Worm (Caenorhabditis elegans): ENCODE data around the gene R166.2.

Gene R166.2

ce11 chrII:10563368-10563767, 25.9 kb upstream of the R166.2 start, which contains the start of gene cdc-48.1 (continued):
- TF ChIP-seq B0035.1 (tag; optimal IDR thresholded peaks at IDR 0.05) (peak; percentile 95), tlf-1 (GFP tag; optimal IDR thresholded peaks at IDR 0.05) (peak; percentile 100), lin-26 (GFP tag; IDR thresholded peaks at IDR 0.05) (peak; percentile 95), Y79H2A.3 (GFP tag; conservative IDR thresholded peaks at IDR 0.05) (peak; percentile 96), nfya-1 (tag; optimal IDR thresholded peaks at IDR 0.05; ENCODE audit: borderline replicate concordance, insufficient read depth) (no peak), ztf-26 (tag; optimal IDR thresholded peaks at IDR 0.05) (peak; percentile 99), die-1 (tag; optimal IDR thresholded peaks at IDR 0.05) (peak; percentile 89), nhr-27 (tag; optimal IDR thresholded peaks at IDR 0.05) (peak; percentile 85), rec-8 (tag; optimal IDR thresholded peaks at IDR 0.05) (peak; percentile 86 to 87), snpc-1.3 (tag; optimal IDR thresholded peaks at IDR 0.05; ENCODE audit: insufficient read depth) (peak; percentile 98), sdz-38 (tag; optimal IDR thresholded peaks at IDR 0.05) (no peak), ztf-22 (GFP tag; optimal IDR thresholded peaks at IDR 0.05) (peak; percentile 97), him-1 (tag; optimal IDR thresholded peaks at IDR 0.05) (peak; percentile 97), pbrm-1 (GFP tag; IDR thresholded peaks at IDR 0.05) (peak; percentile 100), chd-7 (tag; optimal IDR thresholded peaks at IDR 0.05) (peak; percentile 99), egl-44 (GFP tag; IDR thresholded peaks at IDR 0.05) (peak; percentile 98), madf-3 (GFP tag; IDR thresholded peaks at IDR 0.05) (peak; percentile 98), lin-35 (GFP tag; optimal IDR thresholded peaks at IDR 0.05) (peak; percentile 98 to 100 (median 100)), T26A5.8 (tag; optimal IDR thresholded peaks at IDR 0.05) (peak; percentile 56), sea-2 (GFP tag; IDR thresholded peaks at IDR 0.05) (peak; percentile 83; the same call in 1 of the 2 replicates), ceh-27 (GFP tag; optimal IDR thresholded peaks at IDR 0.05) (peak; percentile 100), ekl-4 (GFP tag; IDR thresholded peaks at IDR 0.05) (peak; percentile 99), hmg-20 (GFP tag; IDR thresholded peaks at IDR 0.05) (peak; percentile 95), dpff-1 (tag; optimal IDR thresholded peaks at IDR 0.05) (peak; percentile 11), attf-6 (GFP tag; IDR thresholded peaks at IDR 0.05) (peak; percentile 92), nhr-179 (tag; optimal IDR thresholded peaks at IDR 0.05) (no peak), snpc-1.1 (tag; optimal IDR thresholded peaks at IDR 0.05; ENCODE audit: insufficient read depth) (peak; percentile 87), F10E7.11 (tag; optimal IDR thresholded peaks at IDR 0.05) (peak; percentile 87), egl-18 (GFP tag; IDR thresholded peaks at IDR 0.05) (peak; percentile 99), madf-10 (tag; optimal IDR thresholded peaks at IDR 0.05) (peak; percentile 97), xnd-1 (tag; optimal IDR thresholded peaks at IDR 0.05) (peak; percentile 87), F52B5.7 (tag; optimal IDR thresholded peaks at IDR 0.05) (peak; percentile 98), aptf-3 (GFP tag; IDR thresholded peaks at IDR 0.05) (0 out of 2 replicates have a peak, but pooled peaks have one; percentile 69), let-607 (tag; optimal IDR thresholded peaks at IDR 0.05) (peak; percentile 98), zfh-2 (GFP tag; conservative IDR thresholded peaks at IDR 0.05) (no peak), nhr-90 (tag; optimal IDR thresholded peaks at IDR 0.05) (peak; percentile 97), athp-1 (tag; optimal IDR thresholded peaks at IDR 0.05) (peak; percentile 100), dpl-1 (GFP tag; optimal IDR thresholded peaks at IDR 0.05) (peak; percentile 100), lir-1 (GFP tag; conservative IDR thresholded peaks at IDR 0.05) (peak; percentile 99), madf-8 (GFP tag; conservative IDR thresholded peaks at IDR 0.05) (peak; percentile 94), lsl-1 (GFP tag; optimal IDR thresholded peaks at IDR 0.05) (peak; percentile 96), F23B12.7 (tag; optimal IDR thresholded peaks at IDR 0.05; ENCODE audit: insufficient read depth) (peak; percentile 99), D2030.7 (GFP tag; IDR thresholded peaks at IDR 0.05) (peak; percentile 99), F57A8.1 (GFP tag; optimal IDR thresholded peaks at IDR 0.05) (peak; percentile 84), tbx-9 (tag; optimal IDR thresholded peaks at IDR 0.05; ENCODE audit: borderline replicate concordance) (no peak), attf-3 (GFP tag; conservative IDR thresholded peaks at IDR 0.05) (peak; percentile 94), T07F8.4 (tag; optimal IDR thresholded peaks at IDR 0.05) (peak; percentile 90)

Data from whole organism, young adult.